Fruit fly (Drosophila melanogaster): Measurements from ENCODE around the gene CG43169.

Gene CG43169

dm6 chr3L:8905100-8905499 lies 16.7 kb upstream of the CG43169 start, which contains the start of gene TrpA1:
Gene TrpA1 (minus strand): TSS chr3L:8905200.
- TF ChIP-seq CG31441 (GFP tag; IDR thresholded peaks at IDR 0.05) (no peak), Ets65A (GFP tag) (peak; percentile 38)

dm6 chr3L:8891167-8891618 lies 2.8 kb upstream of the CG43169 start, which contains the start of gene Mcm7:
Gene Mcm7 (plus strand): TSS chr3L:8891596.
- peak; percentile 44 for TF ChIP-seq trem (tag; optimal IDR thresholded peaks at IDR 0.05)
- TF ChIP-seq CG14710 (tag; optimal IDR thresholded peaks at IDR 0.05): peak; percentile 66
- peak; percentile 66; the same call in 1 of the 2 replicates for TF ChIP-seq CG3847 (GFP tag; IDR thresholded peaks at IDR 0.05)
- peak; percentile 41 for TF ChIP-seq row (GFP tag; IDR thresholded peaks at IDR 0.05)
- no peak for TF ChIP-seq CG3163 (GFP tag; optimal IDR thresholded peaks at IDR 0.05)
- no peak for TF ChIP-seq so (GFP tag; IDR thresholded peaks at IDR 0.05)
- peak; percentile 20 for TF ChIP-seq phol (tag; optimal IDR thresholded peaks at IDR 0.05)
- TF ChIP-seq sima (GFP tag; optimal IDR thresholded peaks at IDR 0.05): no peak
- peak; percentile 72 for TF ChIP-seq CTCF (GFP tag; optimal IDR thresholded peaks at IDR 0.05)
- peak; percentile 8 for TF ChIP-seq CG4617 (GFP tag; optimal IDR thresholded peaks at IDR 0.05; ENCODE audit: borderline replicate concordance)
- TF ChIP-seq tap (tag; optimal IDR thresholded peaks at IDR 0.05): no peak
- peak; percentile 44 for TF ChIP-seq nmo (GFP tag; optimal IDR thresholded peaks at IDR 0.05)
- TF ChIP-seq pzg (GFP tag; optimal IDR thresholded peaks at IDR 0.05): peak; percentile 44
- no peak for TF ChIP-seq CG1024 (GFP tag; IDR thresholded peaks at IDR 0.05)
- TF ChIP-seq vnd (GFP tag; IDR thresholded peaks at IDR 0.05; ENCODE audit: partially characterized antibody): peak; percentile 48; the same call in 1 of the 3 replicates
- TF ChIP-seq inv (GFP tag; IDR thresholded peaks at IDR 0.05; ENCODE audit: partially characterized antibody): peak; percentile 45; the same call in 1 of the 2 replicates
- TF ChIP-seq bigmax (GFP tag; optimal IDR thresholded peaks at IDR 0.05): no peak
- peak; percentile 58 for TF ChIP-seq CG2116 (GFP tag; optimal IDR thresholded peaks at IDR 0.05)
- peak; percentile 26 for TF ChIP-seq Abd-B (GFP tag; optimal IDR thresholded peaks at IDR 0.05)
- peak; percentile 70 for TF ChIP-seq knrl (GFP tag; IDR thresholded peaks at IDR 0.05; ENCODE audit: partially characterized antibody)
- 0 out of 3 replicates have a peak, but pooled peaks have one; percentile 8 for TF ChIP-seq Doc3 (GFP tag; IDR thresholded peaks at IDR 0.05; ENCODE audit: partially characterized antibody)
- TF ChIP-seq Mrtf (GFP tag; IDR thresholded peaks at IDR 0.05): no peak
- peak; percentile 63 for TF ChIP-seq grn (GFP tag; optimal IDR thresholded peaks at IDR 0.05)
- peak; percentile 43 for TF ChIP-seq Ets97D (GFP tag; optimal IDR thresholded peaks at IDR 0.05)
- peak; percentile 55 for TF ChIP-seq Myb (GFP tag; optimal IDR thresholded peaks at IDR 0.05)
- no peak for TF ChIP-seq fd64A (GFP tag; optimal IDR thresholded peaks at IDR 0.05)
- peak; percentile 71 for TF ChIP-seq E2f1 (GFP tag; IDR thresholded peaks at IDR 0.05)
- peak; percentile 51 for TF ChIP-seq CG8478 (optimal IDR thresholded peaks at IDR 0.05)
- TF ChIP-seq CG12391 (tag; optimal IDR thresholded peaks at IDR 0.05): peak; percentile 28
- no peak for TF ChIP-seq CG12104 (GFP tag; optimal IDR thresholded peaks at IDR 0.05)
- peak; percentile 61 for TF ChIP-seq CG16813 (GFP tag; IDR thresholded peaks at IDR 0.05; ENCODE audit: partially characterized antibody)
- peak; percentile 6; the same call in 1 of the 3 replicates for TF ChIP-seq CG11560 (tag; IDR thresholded peaks at IDR 0.05)
- peak; percentile 88 for TF ChIP-seq Dp (GFP tag; optimal IDR thresholded peaks at IDR 0.05)
- TF ChIP-seq crp (GFP tag; optimal IDR thresholded peaks at IDR 0.05): no peak
- TF ChIP-seq E2f2 (GFP tag; IDR thresholded peaks at IDR 0.05): peak; percentile 92
- peak; percentile 22 for TF ChIP-seq stwl (tag; optimal IDR thresholded peaks at IDR 0.05)
- peak in 1 of 2 experiments; percentile 58 for TF ChIP-seq prd (optimal IDR thresholded peaks at IDR 0.05)
- TF ChIP-seq prd (GFP tag; IDR thresholded peaks at IDR 0.05): no peak
- peak; percentile 80 for TF ChIP-seq Sry-δ (GFP tag; optimal IDR thresholded peaks at IDR 0.05)
- no peak for TF ChIP-seq CG12155 (GFP tag; optimal IDR thresholded peaks at IDR 0.05)
- peak in 1 of 2 experiments; percentile 98 for TF ChIP-seq Pdp1 (GFP tag; optimal IDR thresholded peaks at IDR 0.05)
- no peak for TF ChIP-seq lab (GFP tag; optimal IDR thresholded peaks at IDR 0.05)
- TF ChIP-seq CG2678 (tag; optimal IDR thresholded peaks at IDR 0.05): no peak
- peak; percentile 77 for TF ChIP-seq Lhr (GFP tag; optimal IDR thresholded peaks at IDR 0.05)
- peak; percentile 39; the same call in 1 of the 2 replicates for TF ChIP-seq Dref (GFP tag; IDR thresholded peaks at IDR 0.05)
- peak; percentile 70; the same call in 2 of the 4 replicates for TF ChIP-seq Dll (GFP tag; IDR thresholded peaks at IDR 0.05; ENCODE audit: partially characterized antibody)
- TF ChIP-seq Dad (GFP tag; optimal IDR thresholded peaks at IDR 0.05): no peak

Measured in whole organism, embryonic.